Worm (Caenorhabditis elegans) whole organism, late embryonic: ENCODE measurements around the gene C49F5.5.
"Not testable (repeated sequence)": the region's sequence is repeated elsewhere in the genome, so short reads cannot be mapped to it uniquely, and the experiment has no call there.

Experiments
- C08G9.2 ChIP-seq: sonication (generic microtip); optimal IDR thresholded peaks from 2 replicates; lab custom pipeline; 2016; ENCODE audit warnings: mild to moderate bottlenecking, missing genetic modification characterization, moderate library complexity, missing compliant biosample characterization
- C38D4.7 ChIP-seq: fragments of 200-800 bp; sonication (Bioruptor generic); optimal IDR thresholded peaks from 2 replicates; lab custom pipeline; 2018; ENCODE audit warnings: mild to moderate bottlenecking, missing genetic modification characterization, moderate library complexity, missing compliant biosample characterization
- F13H6.1 ChIP-seq: sonication (generic microtip); optimal IDR thresholded peaks from 2 replicates; lab custom pipeline; 2016; ENCODE audit warnings: missing genetic modification characterization, missing compliant biosample characterization
- K09A11.1 ChIP-seq: sonication (generic microtip); optimal IDR thresholded peaks from 2 replicates; lab custom pipeline; 2017; ENCODE audit warnings: antibody characterized with exemption, mild to moderate bottlenecking, missing genetic modification characterization, missing compliant biosample characterization; ENCODE audit not compliant: insufficient read depth
- T23F11.4 ChIP-seq: fragments of 200-800 bp; sonication (Bioruptor generic); optimal IDR thresholded peaks from 2 replicates; lab custom pipeline; 2018; ENCODE audit warnings: mild to moderate bottlenecking, missing genetic modification characterization, missing compliant biosample characterization
- Y22D7AL.16 ChIP-seq: sonication (generic microtip); optimal IDR thresholded peaks from 2 replicates; lab custom pipeline; 2016; ENCODE audit warnings: missing genetic modification characterization, missing compliant biosample characterization
- ahr-1 ChIP-seq: sonication (generic microtip); optimal IDR thresholded peaks from 2 replicates; lab custom pipeline; 2016; ENCODE audit warnings: missing genetic modification characterization, missing compliant biosample characterization
- ceh-14 ChIP-seq: sonication (generic microtip); optimal IDR thresholded peaks from 2 replicates; lab custom pipeline; 2016; ENCODE audit warnings: missing genotype, missing genetic modification characterization, missing compliant biosample characterization
- ceh-18 ChIP-seq: sonication (generic microtip); optimal IDR thresholded peaks from 2 replicates; lab custom pipeline; 2016; ENCODE audit warnings: missing genetic modification characterization, missing compliant biosample characterization
- ceh-19 ChIP-seq: fragments of 200-800 bp; sonication (Bioruptor generic); optimal IDR thresholded peaks from 2 replicates; lab custom pipeline; 2018; ENCODE audit warnings: mild to moderate bottlenecking, missing genetic modification characterization, missing compliant biosample characterization
- ceh-2 ChIP-seq: sonication (generic microtip); optimal IDR thresholded peaks from 2 replicates; lab custom pipeline; 2016; ENCODE audit warnings: missing genotype, missing genetic modification characterization, missing compliant biosample characterization
- ceh-22 ChIP-seq: sonication (generic microtip); optimal IDR thresholded peaks from 2 replicates; lab custom pipeline; 2017; ENCODE audit warnings: missing biosample characterization, missing genetic modification characterization
- ceh-30 ChIP-seq: fragments of 150-350 bp; optimal IDR thresholded peaks from 2 replicates; lab custom pipeline; 2014; ENCODE audit warnings: missing biosample characterization, missing genetic modification characterization
- che-1 ChIP-seq: sonication (generic microtip); optimal IDR thresholded peaks from 2 replicates; lab custom pipeline; 2016; ENCODE audit warnings: mild to moderate bottlenecking, missing genetic modification characterization, missing compliant biosample characterization
- dmd-4 ChIP-seq: sonication (generic microtip); optimal IDR thresholded peaks from 2 replicates; lab custom pipeline; 2016; ENCODE audit warnings: borderline replicate concordance, missing genetic modification characterization, missing compliant biosample characterization
- elt-2 ChIP-seq: sonication (generic microtip); optimal IDR thresholded peaks from 2 replicates; lab custom pipeline; 2016; ENCODE audit warnings: missing genetic modification reagents, missing genetic modification characterization, missing compliant biosample characterization
- ets-4 ChIP-seq: sonication (generic microtip); optimal IDR thresholded peaks from 2 replicates; lab custom pipeline; 2016; ENCODE audit warnings: missing genetic modification characterization, missing compliant biosample characterization
- eyg-1 ChIP-seq: sonication (generic microtip); optimal IDR thresholded peaks from 2 replicates; lab custom pipeline; 2016; ENCODE audit warnings: missing genotype, missing genetic modification characterization, missing compliant biosample characterization
- fkh-10 ChIP-seq: fragments of 150-350 bp; optimal IDR thresholded peaks from 2 replicates; lab custom pipeline; 2014; ENCODE audit warnings: missing biosample characterization, missing genetic modification reagents, missing genetic modification characterization
- fkh-6 ChIP-seq: sonication (generic microtip); optimal IDR thresholded peaks from 2 replicates; lab custom pipeline; 2016; ENCODE audit warnings: missing genetic modification characterization, missing compliant biosample characterization
- gmeb-2 ChIP-seq: sonication (generic microtip); optimal IDR thresholded peaks from 2 replicates; lab custom pipeline; 2016; ENCODE audit warnings: missing genetic modification characterization, inconsistent platforms, missing compliant biosample characterization
- mec-3 ChIP-seq: sonication (generic microtip); optimal IDR thresholded peaks from 2 replicates; lab custom pipeline; 2016; ENCODE audit warnings: borderline replicate concordance, missing genetic modification characterization, missing compliant biosample characterization
- nfya-1 ChIP-seq: sonication (generic microtip); optimal IDR thresholded peaks from 2 replicates; lab custom pipeline; 2017; ENCODE audit warnings: missing genetic modification characterization, mild to moderate bottlenecking, missing compliant biosample characterization, antibody characterized with exemption, moderate library complexity
- nhr-11 ChIP-seq: fragments of 150-350 bp; optimal IDR thresholded peaks from 2 replicates; lab custom pipeline; 2014; ENCODE audit warnings: missing biosample characterization, missing genetic modification characterization
- npax-4 ChIP-seq: sonication (generic microtip); optimal IDR thresholded peaks from 2 replicates; lab custom pipeline; 2016; ENCODE audit warnings: missing genetic modification characterization, missing compliant biosample characterization
- odd-2 ChIP-seq: sonication (generic microtip); optimal IDR thresholded peaks from 2 replicates; lab custom pipeline; 2017; ENCODE audit warnings: antibody characterized with exemption, mild to moderate bottlenecking, missing genetic modification characterization, missing compliant biosample characterization
- pat-9 ChIP-seq: fragments of 200-800 bp; sonication (Bioruptor generic); optimal IDR thresholded peaks from 2 replicates; lab custom pipeline; 2018; ENCODE audit warnings: mild to moderate bottlenecking, missing genetic modification characterization, moderate library complexity, missing compliant biosample characterization
- pqm-1 ChIP-seq: sonication (generic microtip); optimal IDR thresholded peaks from 2 replicates; lab custom pipeline; 2016; ENCODE audit warnings: missing genetic modification characterization, missing compliant biosample characterization
- ref-2 ChIP-seq: sonication (generic microtip); optimal IDR thresholded peaks from 2 replicates; lab custom pipeline; 2016; ENCODE audit warnings: missing genetic modification characterization, missing compliant biosample characterization
- syd-9 ChIP-seq: sonication (generic microtip); optimal IDR thresholded peaks from 2 replicates; lab custom pipeline; 2016; ENCODE audit warnings: mild to moderate bottlenecking, missing genetic modification characterization, moderate library complexity, missing compliant biosample characterization
- tbx-2 ChIP-seq: sonication (generic microtip); optimal IDR thresholded peaks from 2 replicates; lab custom pipeline; 2016; ENCODE audit warnings: missing genetic modification characterization, missing compliant biosample characterization
- tbx-7 ChIP-seq: sonication (generic microtip); optimal IDR thresholded peaks from 2 replicates; lab custom pipeline; 2016; ENCODE audit warnings: missing genotype, missing genetic modification characterization, missing compliant biosample characterization
- ttx-3 ChIP-seq: sonication (generic microtip); optimal IDR thresholded peaks from 2 replicates; lab custom pipeline; 2016; ENCODE audit warnings: missing genetic modification reagents, missing genetic modification characterization, missing compliant biosample characterization
- ztf-16 ChIP-seq: sonication (generic microtip); optimal IDR thresholded peaks from 2 replicates; lab custom pipeline; 2017; ENCODE audit warnings: missing genetic modification characterization, missing compliant biosample characterization

C49F5.5 gene

DNA sequence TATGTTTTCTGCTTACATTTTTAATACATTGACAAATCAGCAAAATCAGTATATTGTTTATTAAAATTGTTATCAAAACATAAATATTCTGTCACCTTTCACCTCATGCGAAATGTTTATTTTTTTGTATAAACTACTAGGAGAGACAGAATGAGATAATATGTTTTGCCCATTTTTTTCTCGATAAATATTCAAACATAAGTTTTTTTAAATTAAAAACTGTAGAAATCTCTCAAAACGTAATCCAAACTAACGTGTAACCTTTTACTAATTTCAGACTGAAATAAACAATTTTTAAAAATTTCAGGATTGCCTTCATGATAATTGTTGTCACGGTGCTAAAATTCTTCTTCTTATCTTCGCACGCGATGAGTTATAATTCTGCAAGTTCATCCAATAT is 28.7 kb upstream of the C49F5.5 start, which contains the start of gene T08D10.5:
TSS of gene T08D10.5 (plus strand) at position 301 of the 400 bp plus-strand sequence.
- TF ChIP-seq ttx-3 (tag; lab: Kevin White, UChicago) (no peak), npax-4 (tag; lab: Kevin White, UChicago) (no peak), ahr-1 (tag; lab: Kevin White, UChicago) (no peak), Y22D7AL.16 (tag; lab: Kevin White, UChicago) (no peak)

DNA sequence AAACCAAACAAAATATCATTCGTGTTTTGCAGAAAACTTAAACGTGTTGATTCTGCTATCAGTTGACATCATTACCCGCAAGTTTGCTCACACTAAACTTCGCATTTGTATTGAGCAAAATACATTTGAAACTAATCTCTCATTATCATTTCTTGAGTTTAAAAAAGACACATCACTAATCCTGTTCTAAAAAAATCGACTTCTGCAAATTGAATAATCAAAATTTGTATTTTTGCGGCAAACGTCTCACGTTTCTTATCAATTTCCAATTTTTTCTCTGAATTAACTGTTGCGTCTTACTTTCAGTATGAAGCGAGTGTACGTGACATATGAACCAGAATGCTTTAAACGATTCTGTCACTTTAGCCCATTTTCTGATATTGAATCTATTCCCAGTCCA is 26.1 kb upstream of the C49F5.5 start, which contains the start of gene C49F5.8:
TSS of gene C49F5.8 (plus strand) at position 301 of the 400 bp plus-strand sequence.
- no peak for TF ChIP-seq dmd-4 (tag; lab: Kevin White, UChicago)
- TF ChIP-seq ceh-18 (tag; lab: Kevin White, UChicago), result no peak
- no peak for TF ChIP-seq fkh-10 (GFP tag; lab: Kevin White, UChicago)
- TF ChIP-seq Y22D7AL.16 (tag; lab: Kevin White, UChicago), result no peak
- no peak for TF ChIP-seq ztf-16
- TF ChIP-seq pqm-1, result no peak
- TF ChIP-seq che-1 (tag; lab: Kevin White, UChicago), result no peak
- TF ChIP-seq T23F11.4, result no peak
- no peak for TF ChIP-seq C38D4.7 (GFP tag; lab: Kevin White, UChicago)
- no peak for TF ChIP-seq ceh-14
- no peak for TF ChIP-seq C08G9.2 (tag; lab: Kevin White, UChicago)
- TF ChIP-seq tbx-7 (tag; lab: Kevin White, UChicago), result no peak
- no peak for TF ChIP-seq nhr-11 (tag; lab: Kevin White, UChicago)
- no peak for TF ChIP-seq ets-4
- no peak for TF ChIP-seq mec-3 (tag; lab: Kevin White, UChicago)
- TF ChIP-seq ref-2 (tag; lab: Kevin White, UChicago), result no peak
- no peak for TF ChIP-seq npax-4 (tag; lab: Kevin White, UChicago)
- TF ChIP-seq gmeb-2 (tag; lab: Kevin White, UChicago), result no peak
- no peak for TF ChIP-seq ceh-19 (GFP tag; lab: Kevin White, UChicago)
- TF ChIP-seq ceh-22 (tag; lab: Kevin White, UChicago), result no peak

DNA sequence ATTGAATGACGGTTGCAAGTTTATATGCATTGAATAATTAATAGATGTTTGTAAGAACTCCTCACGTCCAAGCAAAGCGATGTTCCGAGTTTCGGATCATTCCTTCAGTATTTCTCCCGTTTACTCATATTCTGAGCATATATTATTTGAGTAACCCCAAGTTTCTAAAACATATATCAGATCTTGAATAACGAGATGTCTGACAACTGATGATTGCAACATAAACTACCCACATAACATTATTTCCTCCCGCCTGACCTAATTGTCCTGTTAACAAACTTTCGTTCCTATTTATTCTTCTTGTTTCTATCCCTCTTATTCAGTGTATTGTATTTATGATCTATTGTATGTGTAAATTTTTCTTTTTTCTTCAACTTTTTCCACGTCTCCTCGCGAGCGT is 24.9 kb upstream of the C49F5.5 start, which contains the start of gene C49F5.13:
TSS of gene C49F5.13 (plus strand) at position 301 of the 400 bp plus-strand sequence.
- TF ChIP-seq fkh-10 (GFP tag; lab: Kevin White, UChicago); ceh-18 (tag; lab: Kevin White, UChicago); tbx-2 (tag; lab: Kevin White, UChicago): not testable (repeated sequence)
- TF ChIP-seq, all 69 proteins: peak for 0; not testable (repeated sequence) for 69

DNA sequence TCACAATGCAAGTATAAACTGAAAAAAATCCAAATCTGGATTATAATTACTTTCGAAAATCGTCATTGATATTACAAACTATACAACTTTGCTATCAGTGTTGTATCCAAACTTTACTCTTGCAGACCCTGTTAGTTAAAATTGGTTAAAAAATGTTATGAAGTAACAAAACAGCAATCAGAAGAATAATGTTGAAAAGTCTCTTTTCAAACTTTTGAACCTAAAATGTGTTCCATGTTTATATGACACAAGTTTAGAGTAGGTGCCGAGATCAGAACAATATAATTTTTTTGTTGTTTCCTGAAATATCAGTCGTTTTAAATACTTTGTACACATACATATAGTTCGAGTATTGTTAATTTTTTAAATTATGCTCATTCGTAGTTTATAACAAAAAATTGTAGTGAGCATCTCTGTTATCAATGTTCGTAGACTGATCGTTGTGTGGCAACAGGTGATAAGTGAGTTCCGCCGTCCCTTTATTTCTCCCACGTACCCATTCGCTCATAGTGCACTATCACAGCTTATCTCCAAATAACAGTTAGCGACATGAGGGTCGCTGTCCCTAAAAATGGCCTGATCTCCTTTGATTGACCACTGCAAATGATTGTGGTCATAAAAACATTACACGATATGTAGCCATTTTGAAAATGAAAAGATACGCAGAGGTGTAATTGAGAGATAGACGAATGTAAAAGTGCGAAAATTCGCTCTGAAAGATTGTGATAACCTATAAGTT is 23.8 kb upstream of the C49F5.5 start:
- TF ChIP-seq elt-2 (peak; percentile 82), tbx-7 (tag; lab: Kevin White, UChicago) (no peak)
- TF ChIP-seq, all 69 proteins: peak for 1

DNA sequence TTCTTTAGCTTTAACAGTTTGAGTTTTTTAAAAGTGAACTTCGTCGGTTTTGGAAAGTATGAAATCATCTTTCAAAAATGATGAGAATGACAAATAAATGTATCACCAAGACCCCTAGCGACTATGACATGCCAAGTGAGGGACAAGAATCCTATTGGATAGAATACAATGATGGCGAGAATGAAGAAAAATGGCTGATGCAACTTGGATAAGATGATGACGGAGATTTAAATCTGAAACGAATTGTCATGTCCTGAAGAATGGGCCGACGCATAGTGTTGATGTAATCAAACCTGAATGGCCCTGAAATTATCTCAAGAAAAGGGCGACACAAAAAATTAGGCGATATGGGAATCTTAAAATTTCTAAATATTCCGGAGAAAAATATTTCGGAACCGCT is 22.3 kb upstream of the C49F5.5 start:
- TF ChIP-seq fkh-6 (tag; lab: Kevin White, UChicago) (no peak), nfya-1 (tag; lab: Kevin White, UChicago) (peak; percentile 54)

DNA sequence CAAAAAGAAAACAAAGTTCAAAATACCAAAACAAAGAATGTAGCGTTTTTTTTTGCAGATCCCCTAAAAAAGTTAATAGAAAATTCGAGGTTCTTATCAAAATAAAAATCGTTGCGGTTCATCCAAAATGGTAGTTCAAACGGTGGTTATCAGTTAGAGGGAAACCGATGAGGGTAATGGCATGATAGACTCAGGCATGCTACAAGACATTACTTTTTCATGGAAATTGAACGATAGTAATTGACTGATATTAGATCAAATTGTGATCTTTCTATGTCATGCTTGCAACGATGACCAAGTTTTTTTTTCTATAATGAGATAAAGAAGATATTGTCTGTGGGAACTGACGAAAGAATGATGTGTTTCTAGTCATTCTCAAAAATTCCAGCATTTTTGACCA is 21.4 kb upstream of the C49F5.5 start:
- TF ChIP-seq syd-9 (no peak), odd-2 (tag; lab: Kevin White, UChicago) (no peak), ceh-30 (tag; lab: Kevin White, UChicago) (no peak), fkh-10 (GFP tag; lab: Kevin White, UChicago) (no peak), nhr-11 (tag; lab: Kevin White, UChicago) (no peak), eyg-1 (no peak), ceh-2 (tag; lab: Kevin White, UChicago) (no peak), ztf-16 (no peak), K09A11.1 (tag; lab: Kevin White, UChicago) (no peak), F13H6.1 (tag; lab: Kevin White, UChicago) (no peak), ceh-14 (no peak), fkh-6 (tag; lab: Kevin White, UChicago) (no peak), pat-9 (no peak)
- TF ChIP-seq, all 69 proteins: peak for 0
